Fruit fly (Drosophila melanogaster) whole organism, embryonic: Measurements from ENCODE around the gene Vsx1.

ENCODE experiments used
- ATbp ChIP-seq: fragments of 200-800 bp; sonication (Bioruptor generic); optimal IDR thresholded peaks from 2 replicates; lab custom pipeline; 2017; ENCODE audit warnings: missing biosample characterization, mild to moderate bottlenecking, missing genetic modification characterization, missing genetic modification reagents
- Abd-B ChIP-seq: fragments of 200-800 bp; sonication (Bioruptor generic); optimal IDR thresholded peaks from 2 replicates; lab custom pipeline; 2018; ENCODE audit warnings: missing biosample characterization, mild to moderate bottlenecking, missing genetic modification characterization, moderate library complexity
- Adf1 ChIP-seq: fragments of 200-800 bp; sonication (Bioruptor generic); IDR thresholded peaks from 2 replicates; pipeline ENCODE4 v1.3.6; 2022; ENCODE audit warnings: missing biosample characterization, missing genetic modification characterization
- CG10321 ChIP-seq: fragments of 200-800 bp; sonication (Bioruptor generic); IDR thresholded peaks from 2 replicates; pipeline ENCODE4 v1.3.6; 2022; ENCODE audit warnings: missing biosample characterization, missing genetic modification characterization
- CG12155 ChIP-seq: fragments of 200-800 bp; sonication (Bioruptor generic); optimal IDR thresholded peaks from 3 replicates; lab custom pipeline; 2016; ENCODE audit warnings: missing biosample characterization, missing genetic modification characterization
- CG12744 ChIP-seq: fragments of 200-800 bp; sonication (Bioruptor generic); optimal IDR thresholded peaks from 2 replicates; lab custom pipeline; 2016; ENCODE audit warnings: missing biosample characterization, missing genetic modification characterization
- CG15479 ChIP-seq: fragments of 200-800 bp; sonication (Bioruptor generic); optimal IDR thresholded peaks from 3 replicates; lab custom pipeline; 2019; ENCODE audit warnings: missing biosample characterization, mild to moderate bottlenecking, missing genetic modification characterization, moderate library complexity
- CG16813 ChIP-seq: fragments of 200-800 bp; sonication (Bioruptor generic); IDR thresholded peaks from 3 replicates; pipeline ENCODE4 v1.3.6; 2022; ENCODE audit warnings: missing biosample characterization, missing genetic modification characterization; ENCODE audit not compliant: partially characterized antibody
- CG17802 ChIP-seq: fragments of 200-800 bp; sonication (Bioruptor generic); optimal IDR thresholded peaks from 2 replicates; lab custom pipeline; 2018; ENCODE audit warnings: missing biosample characterization, mild to moderate bottlenecking, missing genetic modification characterization, moderate library complexity
- CG1832 ChIP-seq: fragments of 200-800 bp; sonication (Bioruptor generic); optimal IDR thresholded peaks from 2 replicates; lab custom pipeline; 2017; ENCODE audit warnings: missing biosample characterization, mild to moderate bottlenecking, missing genetic modification characterization, inconsistent platforms
- CG18619 ChIP-seq: fragments of 200-800 bp; sonication (Bioruptor generic); optimal IDR thresholded peaks from 3 replicates; lab custom pipeline; 2017; ENCODE audit warnings: missing biosample characterization, mild to moderate bottlenecking, missing genetic modification characterization
- CG3065 ChIP-seq: fragments of 200-800 bp; sonication (Bioruptor generic); optimal IDR thresholded peaks from 2 replicates; lab custom pipeline; 2016; ENCODE audit warnings: missing biosample characterization, missing genetic modification characterization
- CG32772 ChIP-seq: fragments of 200-800 bp; sonication (Bioruptor generic); IDR thresholded peaks from 2 replicates; pipeline ENCODE4 v1.3.6; 2022; ENCODE audit warnings: missing biosample characterization, missing genetic modification characterization
- CG42726 ChIP-seq: fragments of 200-800 bp; sonication (Bioruptor generic); IDR thresholded peaks from 2 replicates; pipeline ENCODE4 v1.3.6; 2022; ENCODE audit warnings: missing biosample characterization, missing genetic modification characterization; ENCODE audit not compliant: partially characterized antibody
- CG6854 ChIP-seq: fragments of 200-800 bp; sonication (Bioruptor generic); optimal IDR thresholded peaks from 3 replicates; lab custom pipeline; 2017; ENCODE audit warnings: missing biosample characterization, mild to moderate bottlenecking, missing genetic modification characterization
- CG8924 ChIP-seq: fragments of 200-800 bp; optimal IDR thresholded peaks from 3 replicates; lab custom pipeline; 2019; ENCODE audit warnings: missing biosample characterization, mild to moderate bottlenecking, missing genetic modification characterization, moderate library complexity
- D19B ChIP-seq: fragments of 200-800 bp; sonication (Bioruptor generic); optimal IDR thresholded peaks from 2 replicates; lab custom pipeline; 2017; ENCODE audit warnings: missing biosample characterization, mild to moderate bottlenecking, missing genetic modification characterization
- Deaf1 ChIP-seq: fragments of 200-800 bp; optimal IDR thresholded peaks from 3 replicates; lab custom pipeline; 2019; ENCODE audit warnings: missing biosample characterization, mild to moderate bottlenecking, missing genetic modification characterization, moderate library complexity
- Dfd ChIP-seq, 2 experiments: fragments of >200 bp; optimal IDR thresholded peaks; 2 replicates each; lab custom pipeline; 2017; ENCODE audit warnings: missing biosample characterization in 2 of 2, missing genetic modification characterization in 2 of 2
- Dll ChIP-seq: fragments of 200-800 bp; sonication (Bioruptor generic); IDR thresholded peaks from 4 replicates; pipeline ENCODE4 v1.3.6; 2022; ENCODE audit warnings: missing biosample characterization, missing genetic modification characterization; ENCODE audit not compliant: partially characterized antibody
- HmgD ChIP-seq: fragments of 200-800 bp; sonication (Bioruptor generic); optimal IDR thresholded peaks from 3 replicates; lab custom pipeline; 2016; ENCODE audit warnings: missing biosample characterization, missing genetic modification characterization
- MESR4 ChIP-seq: fragments of 200-800 bp; sonication (Bioruptor generic); optimal IDR thresholded peaks from 2 replicates; lab custom pipeline; 2018; ENCODE audit warnings: missing biosample characterization, mild to moderate bottlenecking, missing genetic modification characterization, moderate library complexity
- Nf-YC ChIP-seq: fragments of 200-800 bp; optimal IDR thresholded peaks from 3 replicates; lab custom pipeline; 2019; ENCODE audit warnings: missing biosample characterization, mild to moderate bottlenecking, missing genetic modification characterization, moderate library complexity
- Rfx ChIP-seq: fragments of 200-800 bp; sonication (Bioruptor generic); IDR thresholded peaks from 2 replicates; pipeline ENCODE4 v1.3.6; 2022; ENCODE audit warnings: missing biosample characterization, missing genetic modification characterization
- az2 ChIP-seq: fragments of 200-800 bp; sonication (Bioruptor generic); optimal IDR thresholded peaks from 3 replicates; lab custom pipeline; 2016; ENCODE audit warnings: missing biosample characterization, missing genetic modification characterization
- bbx ChIP-seq: fragments of 200-800 bp; sonication (Bioruptor generic); IDR thresholded peaks from 2 replicates; pipeline ENCODE4 v1.3.6; 2022; ENCODE audit warnings: missing biosample characterization, missing genetic modification characterization; ENCODE audit not compliant: partially characterized antibody
- bsh ChIP-seq, 2 experiments: fragments of 200-800 bp; sonication (Bioruptor generic); optimal IDR thresholded peaks; 2 replicates each; lab custom pipeline; 2017 to 2018; ENCODE audit warnings: mild to moderate bottlenecking in 2 of 2, missing biosample characterization in 2 of 2, missing genetic modification characterization in 2 of 2, moderate library complexity in 1 of 2
- chif ChIP-seq, 2 experiments: fragments of 200-800 bp; sonication (Bioruptor generic); optimal IDR thresholded peaks; 3 replicates each; lab custom pipeline; 2016; ENCODE audit warnings: missing biosample characterization in 2 of 2, missing genetic modification characterization in 2 of 2
- ci ChIP-seq: fragments of 200-800 bp; sonication (Bioruptor generic); IDR thresholded peaks from 3 replicates; pipeline ENCODE4 v1.3.6; 2022; ENCODE audit warnings: missing biosample characterization, missing genetic modification characterization
- crol ChIP-seq: fragments of 200-800 bp; sonication (Bioruptor generic); IDR thresholded peaks from 2 replicates; pipeline ENCODE4 v1.3.6; 2022; ENCODE audit warnings: missing biosample characterization, missing genetic modification characterization
- ewg ChIP-seq: fragments of 200-800 bp; sonication (Bioruptor generic); optimal IDR thresholded peaks from 3 replicates; lab custom pipeline; 2017; ENCODE audit warnings: mild to moderate bottlenecking, missing biosample characterization, missing genetic modification reagents, missing genetic modification characterization
- ftz-f1 ChIP-seq: fragments of 200-800 bp; sonication (Bioruptor generic); optimal IDR thresholded peaks from 2 replicates; lab custom pipeline; 2016; ENCODE audit warnings: missing biosample characterization, missing genetic modification characterization
- hkb ChIP-seq, 2 experiments: fragments of 200-800 bp in 1 of 2; fragments of >200 bp in 1 of 2; sonication (Bioruptor generic) in 1 of 2; IDR thresholded peaks in 1 of 2; optimal IDR thresholded peaks in 1 of 2; 2 replicates each; pipeline versions ENCODE4 v1.3.6 to Lab custom; 2017 to 2022; ENCODE audit warnings: missing biosample characterization in 1 of 2, missing genetic modification characterization in 1 of 2
- inv ChIP-seq: fragments of 200-800 bp; sonication (Bioruptor generic); IDR thresholded peaks from 2 replicates; pipeline ENCODE4 v1.3.6; 2022; ENCODE audit warnings: missing biosample characterization, missing genetic modification characterization; ENCODE audit not compliant: partially characterized antibody
- knrl ChIP-seq: fragments of 200-800 bp; sonication (Bioruptor generic); IDR thresholded peaks from 3 replicates; pipeline ENCODE4 v1.3.6; 2022; ENCODE audit warnings: missing biosample characterization, missing genetic modification characterization; ENCODE audit not compliant: partially characterized antibody
- mirr ChIP-seq: fragments of 200-800 bp; sonication (Bioruptor generic); optimal IDR thresholded peaks from 3 replicates; lab custom pipeline; 2018; ENCODE audit warnings: missing biosample characterization, mild to moderate bottlenecking, missing genetic modification characterization
- nmo ChIP-seq: fragments of 200-800 bp; sonication (Bioruptor generic); optimal IDR thresholded peaks from 2 replicates; lab custom pipeline; 2018; ENCODE audit warnings: missing biosample characterization, mild to moderate bottlenecking, missing genetic modification characterization, moderate library complexity
- otp ChIP-seq: fragments of 200-800 bp; sonication (Bioruptor generic); IDR thresholded peaks from 3 replicates; pipeline ENCODE4, ENCODE4 v1.3.6; 2022; ENCODE audit warnings: missing biosample characterization, missing genetic modification characterization
- phol ChIP-seq: fragments of 200-800 bp; sonication (Bioruptor generic); optimal IDR thresholded peaks from 3 replicates; lab custom pipeline; 2018; ENCODE audit warnings: missing biosample characterization, mild to moderate bottlenecking, missing genetic modification characterization, moderate library complexity
- rib ChIP-seq: fragments of 200-800 bp; sonication (Bioruptor generic); IDR thresholded peaks from 2 replicates; pipeline ENCODE4 v1.3.6; 2022; ENCODE audit warnings: missing biosample characterization, missing genetic modification characterization
- sens ChIP-seq: fragments of 200-800 bp; sonication (Bioruptor generic); peaks from one replicate; lab custom pipeline; 2016; ENCODE audit warnings: missing biosample characterization, missing genetic modification characterization
- seq ChIP-seq: fragments of 200-800 bp; sonication (Bioruptor generic); IDR thresholded peaks from 2 replicates; pipeline ENCODE4 v1.3.6; 2022; ENCODE audit warnings: missing biosample characterization, missing genetic modification characterization
- sob ChIP-seq: fragments of 200-800 bp; sonication (Bioruptor generic); IDR thresholded peaks from 2 replicates; pipeline ENCODE4 v1.3.6; 2022; ENCODE audit warnings: missing biosample characterization, missing genetic modification characterization
- sr ChIP-seq: fragments of 200-800 bp; sonication (Bioruptor generic); IDR thresholded peaks from 3 replicates; pipeline ENCODE4 v1.3.6; 2022; ENCODE audit warnings: missing biosample characterization, missing genetic modification characterization
- vnd ChIP-seq: fragments of 200-800 bp; sonication (Bioruptor generic); IDR thresholded peaks from 3 replicates; pipeline ENCODE4 v1.3.6; 2022; ENCODE audit warnings: missing biosample characterization, missing genetic modification characterization; ENCODE audit not compliant: partially characterized antibody
- vvl ChIP-seq: fragments of 200-800 bp; sonication (Bioruptor generic); IDR thresholded peaks from 2 replicates; pipeline ENCODE4 v1.3.6; 2022; ENCODE audit warnings: missing biosample characterization, missing genetic modification characterization
- zen ChIP-seq: fragments of 200-800 bp; sonication (Bioruptor generic); optimal IDR thresholded peaks from 3 replicates; lab custom pipeline; 2018; ENCODE audit warnings: missing biosample characterization, mild to moderate bottlenecking, missing genetic modification characterization, moderate library complexity
- zfh1 ChIP-seq: fragments of 200-800 bp; sonication (Bioruptor generic); IDR thresholded peaks from 3 replicates; pipeline ENCODE4 v1.3.6; 2022; ENCODE audit warnings: missing biosample characterization, missing genetic modification characterization
- zfh2 ChIP-seq: fragments of 200-800 bp; sonication (Bioruptor generic); optimal IDR thresholded peaks from 2 replicates; lab custom pipeline; 2016; ENCODE audit warnings: missing biosample characterization, missing genetic modification characterization

The Vsx1 gene

DNA sequence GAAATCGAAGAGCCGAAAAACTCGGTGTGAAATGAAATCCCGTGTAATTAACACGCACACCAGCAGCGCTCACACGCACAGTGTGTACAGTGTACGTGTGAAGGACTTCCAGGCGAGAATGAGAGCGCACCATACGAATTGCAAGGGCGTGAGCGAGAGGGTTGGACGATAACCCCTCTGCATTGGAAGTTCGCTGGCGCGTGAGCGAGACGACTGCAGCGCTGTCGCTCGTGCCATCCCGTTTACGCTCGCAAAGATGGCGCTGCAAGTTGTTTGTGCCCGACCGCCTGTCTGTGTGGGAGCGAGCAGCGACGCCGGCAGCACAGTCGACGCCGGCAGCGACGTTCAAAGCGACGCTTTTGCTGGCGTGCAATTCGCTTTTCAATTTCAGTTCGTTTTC is at the start of gene Vsx1:
Gene Vsx1, plus strand, starts transcription at position 388 of the 400 bp plus-strand sequence.
- TF ChIP-seq sr (GFP tag; lab: Robert Waterston, UW) (peak; percentile 55; the same call in 1 of the 3 replicates), zen (tag; lab: Kevin White, UChicago) (peak; percentile 70), mirr (GFP tag; lab: Kevin White, UChicago) (no peak), zfh1 (GFP tag; lab: Robert Waterston, UW) (0 out of 3 replicates have a peak, but pooled peaks have one; percentile 8), HmgD (GFP tag; lab: Kevin White, UChicago) (peak; percentile 79), Dll (GFP tag; lab: Robert Waterston, UW) (no peak), ATbp (GFP tag; lab: Kevin White, UChicago) (no peak), Deaf1 (peak; percentile 59), Dfd (GFP tag; optimal IDR thresholded peaks at IDR 0.05; lab: Kevin White, UChicago) (peak in 1 of 2 experiments; percentile 2), MESR4 (no peak), knrl (GFP tag; lab: Robert Waterston, UW) (peak; percentile 35; the same call in 1 of the 3 replicates), phol (peak; percentile 95), CG42726 (peak; percentile 61; the same call in 1 of the 2 replicates), Nf-YC (tag; lab: Kevin White, UChicago) (peak; percentile 97), Rfx (GFP tag; lab: Robert Waterston, UW) (peak; percentile 46), ci (GFP tag; lab: Robert Waterston, UW) (peak; percentile 45; the same call in 1 of the 3 replicates), ftz-f1 (GFP tag; lab: Kevin White, UChicago) (peak; percentile 69), CG1832 (GFP tag; lab: Kevin White, UChicago) (peak; percentile 99), nmo (GFP tag; lab: Kevin White, UChicago) (peak; percentile 51), zfh2 (GFP tag; lab: Kevin White, UChicago) (no peak), crol (GFP tag; lab: Robert Waterston, UW) (peak; percentile 64), hkb (optimal IDR thresholded peaks at IDR 0.05; lab: Kevin White, UChicago) (no peak), hkb (GFP tag; IDR thresholded peaks at IDR 0.05; lab: Robert Waterston, UW) (peak; percentile 38; the same call in 1 of the 2 replicates), sob (GFP tag; lab: Robert Waterston, UW) (0 out of 2 replicates have a peak, but pooled peaks have one; percentile 32), CG32772 (no peak), CG17802 (no peak), CG15479 (GFP tag; lab: Kevin White, UChicago) (peak; percentile 8), CG10321 (GFP tag; lab: Robert Waterston, UW) (peak; percentile 98), Abd-B (peak; percentile 26), CG3065 (GFP tag; lab: Kevin White, UChicago) (peak; percentile 30), CG18619 (no peak), D19B (GFP tag; lab: Kevin White, UChicago) (no peak), inv (GFP tag; lab: Robert Waterston, UW) (no peak), CG6854 (GFP tag; lab: Kevin White, UChicago) (no peak), bbx (GFP tag; lab: Robert Waterston, UW) (peak; percentile 24; the same call in 1 of the 2 replicates), otp (GFP tag; lab: Robert Waterston, UW) (0 out of 3 replicates have a peak, but pooled peaks have one; percentile 13), vvl (0 out of 2 replicates have a peak, but pooled peaks have one; percentile 14), seq (GFP tag; lab: Robert Waterston, UW) (peak; percentile 56; the same call in 1 of the 2 replicates), chif (GFP tag; optimal IDR thresholded peaks at IDR 0.05; lab: Kevin White, UChicago) (no peak), CG12744 (GFP tag; lab: Kevin White, UChicago) (no peak), rib (no peak), CG16813 (GFP tag; lab: Robert Waterston, UW) (0 out of 3 replicates have a peak, but pooled peaks have one; percentile 36), CG12155 (GFP tag; lab: Kevin White, UChicago) (no peak), CG8924 (tag; lab: Kevin White, UChicago) (no peak), vnd (GFP tag; lab: Robert Waterston, UW) (0 out of 3 replicates have a peak, but pooled peaks have one; percentile 24), ewg (peak; percentile 97), sens (GFP tag; lab: Kevin White, UChicago) (peak; percentile 47), bsh (GFP tag; optimal IDR thresholded peaks at IDR 0.05; lab: Kevin White, UChicago) (no peak), az2 (no peak), Adf1 (GFP tag; lab: Robert Waterston, UW) (peak; percentile 99)
